Fruit fly (Drosophila melanogaster): ENCODE measurements around the gene Cht11.

Cht11 gene

dm6 chrX:6855366-6856200 lies 6.3 kb upstream of the Cht11 start (continued):
- TF ChIP-seq Ada2b (GFP tag; IDR thresholded peaks at IDR 0.05): peak; percentile 53
- TF ChIP-seq hbn (GFP tag; IDR thresholded peaks at IDR 0.05; ENCODE audit: partially characterized antibody): no peak
- TF ChIP-seq CG10543 (GFP tag; optimal IDR thresholded peaks at IDR 0.05): peak; percentile 81
- TF ChIP-seq yki (optimal IDR thresholded peaks at IDR 0.05): no peak
- peak; percentile 81 for TF ChIP-seq zf30C (GFP tag; optimal IDR thresholded peaks at IDR 0.05)
- TF ChIP-seq CG9437 (GFP tag; optimal IDR thresholded peaks at IDR 0.05): peak; percentile 91
- no peak for TF ChIP-seq Kr (GFP tag; optimal IDR thresholded peaks at IDR 0.05)
- 0 out of 2 replicates have a peak, but pooled peaks have one; percentile 6 for TF ChIP-seq CG11247 (GFP tag; IDR thresholded peaks at IDR 0.05)
- peak; percentile 56; the same call in 2 of the 3 replicates for TF ChIP-seq CG7357 (GFP tag; IDR thresholded peaks at IDR 0.05)
- TF ChIP-seq CG8765 (GFP tag; IDR thresholded peaks at IDR 0.05): no peak
- TF ChIP-seq CG32767 (GFP tag; IDR thresholded peaks at IDR 0.05): peak; percentile 83
- peak; percentile 50; the same call in 1 of the 2 replicates for TF ChIP-seq CG5953 (GFP tag; IDR thresholded peaks at IDR 0.05)
- TF ChIP-seq CG9215 (GFP tag; IDR thresholded peaks at IDR 0.05): 0 out of 2 replicates have a peak, but pooled peaks have one; percentile 19
- TF ChIP-seq nerfin-2 (GFP tag; IDR thresholded peaks at IDR 0.05; ENCODE audit: partially characterized antibody): no peak
- peak; percentile 45 for TF ChIP-seq CG4328 (GFP tag; optimal IDR thresholded peaks at IDR 0.05)
- peak; percentile 76 for TF ChIP-seq CG17912 (GFP tag; optimal IDR thresholded peaks at IDR 0.05)
- TF ChIP-seq Mes4 (GFP tag; optimal IDR thresholded peaks at IDR 0.05): peak; percentile 76
- TF ChIP-seq sug (tag; optimal IDR thresholded peaks at IDR 0.05): peak; percentile 80
- peak; percentile 38 for TF ChIP-seq CG15479 (GFP tag; optimal IDR thresholded peaks at IDR 0.05)
- TF ChIP-seq CG4617 (GFP tag; optimal IDR thresholded peaks at IDR 0.05; ENCODE audit: borderline replicate concordance): peak; percentile 9
- TF ChIP-seq fd64A (GFP tag; optimal IDR thresholded peaks at IDR 0.05): peak; percentile 41
- TF ChIP-seq H15 (GFP tag; IDR thresholded peaks at IDR 0.05): peak; percentile 77
- TF ChIP-seq bbx (GFP tag; IDR thresholded peaks at IDR 0.05; ENCODE audit: partially characterized antibody): no peak
- peak; percentile 84 for TF ChIP-seq bcd (GFP tag; optimal IDR thresholded peaks at IDR 0.05)
- TF ChIP-seq zen2 (GFP tag; IDR thresholded peaks at IDR 0.05; ENCODE audit: partially characterized antibody): no peak
- peak; percentile 40 for TF ChIP-seq Jarid2 (GFP tag; optimal IDR thresholded peaks at IDR 0.05)
- peak; percentile 74 for TF ChIP-seq CG3281 (GFP tag; optimal IDR thresholded peaks at IDR 0.05)
- TF ChIP-seq kah (GFP tag; optimal IDR thresholded peaks at IDR 0.05): peak; percentile 38
- peak; percentile 94 for TF ChIP-seq CG30403 (GFP tag; optimal IDR thresholded peaks at IDR 0.05)
- TF ChIP-seq CG13775 (GFP tag; optimal IDR thresholded peaks at IDR 0.05): peak; percentile 71
- TF ChIP-seq nerfin-1 (tag; optimal IDR thresholded peaks at IDR 0.05): peak; percentile 78
- peak; percentile 85 to 88 for TF ChIP-seq dpn (GFP tag; optimal IDR thresholded peaks at IDR 0.05)
- peak; percentile 32; the same call in 1 of the 2 replicates for TF ChIP-seq CG14014 (GFP tag; IDR thresholded peaks at IDR 0.05)
- TF ChIP-seq tio (GFP tag; optimal IDR thresholded peaks at IDR 0.05): peak; percentile 89
- TF ChIP-seq ftz-f1 (GFP tag; optimal IDR thresholded peaks at IDR 0.05): peak; percentile 2
- no peak for TF ChIP-seq gfzf (GFP tag; optimal IDR thresholded peaks at IDR 0.05)
- TF ChIP-seq CG1602 (GFP tag; optimal IDR thresholded peaks at IDR 0.05): peak; percentile 89
- peak; percentile 81 for TF ChIP-seq slbo (GFP tag; IDR thresholded peaks at IDR 0.05)
- peak; percentile 73 for TF ChIP-seq nau (GFP tag; optimal IDR thresholded peaks at IDR 0.05)
- peak; percentile 71 for TF ChIP-seq CG13296 (GFP tag; optimal IDR thresholded peaks at IDR 0.05)
- peak; percentile 91 for TF ChIP-seq fd3F (GFP tag; optimal IDR thresholded peaks at IDR 0.05)
- TF ChIP-seq CG2678 (tag; optimal IDR thresholded peaks at IDR 0.05): peak; percentile 94
- peak; percentile 61 for TF ChIP-seq da (GFP tag; optimal IDR thresholded peaks at IDR 0.05)
- peak; percentile 97 for TF ChIP-seq dmrt99B (tag; optimal IDR thresholded peaks at IDR 0.05)
- peak; percentile 75 for TF ChIP-seq CG2889 (GFP tag; IDR thresholded peaks at IDR 0.05)
- TF ChIP-seq p53 (GFP tag; optimal IDR thresholded peaks at IDR 0.05): no peak
- peak; percentile 47 for TF ChIP-seq BtbVII (GFP tag; optimal IDR thresholded peaks at IDR 0.05)
- peak; percentile 65 for TF ChIP-seq sisA (GFP tag; IDR thresholded peaks at IDR 0.05)
